Worm (Caenorhabditis elegans): ENCODE results near the gene dhhc-13.

The dhhc-13 gene

ce11 chrIV:5947555-5948151, 30.5 kb downstream of the dhhc-13 start, which contains the start of gene rps-25 (continued):
- TF ChIP-seq mel-28 (tag; optimal IDR thresholded peaks at IDR 0.05; ENCODE audit: borderline replicate concordance) (no peak), snpc-4 (GFP tag; optimal IDR thresholded peaks at IDR 0.05) (peak; percentile 76), snpc-4 (tag; optimal IDR thresholded peaks at IDR 0.05) (peak in 3 of 4 experiments; percentile 79 to 94 (median 90)), fkh-3 (tag; optimal IDR thresholded peaks at IDR 0.05) (no peak), lsl-1 (GFP tag; optimal IDR thresholded peaks at IDR 0.05) (peak; percentile 75), hsf-1 (GFP tag; IDR thresholded peaks at IDR 0.05) (no peak), madf-3 (GFP tag; IDR thresholded peaks at IDR 0.05) (0 out of 2 replicates have a peak, but pooled peaks have one; percentile 40), F23B12.7 (tag; optimal IDR thresholded peaks at IDR 0.05; ENCODE audit: insufficient read depth) (peak; percentile 39)

ce11 chrIV:5948712-5949111, 31.6 kb downstream of the dhhc-13 start:
- TF ChIP-seq xnd-1 (tag; optimal IDR thresholded peaks at IDR 0.05) (no peak), B0261.1 (tag; optimal IDR thresholded peaks at IDR 0.05) (no peak), C17E4.6 (GFP tag; IDR thresholded peaks at IDR 0.05) (no peak), hsf-1 (GFP tag; IDR thresholded peaks at IDR 0.05) (no peak), T07F8.4 (tag; optimal IDR thresholded peaks at IDR 0.05) (no peak), cebp-1 (GFP tag; IDR thresholded peaks at IDR 0.05) (no peak), cebp-1 (tag; optimal IDR thresholded peaks at IDR 0.05) (no peak), ztf-25 (GFP tag; IDR thresholded peaks at IDR 0.05) (no peak), nfya-1 (tag; optimal IDR thresholded peaks at IDR 0.05; ENCODE audit: borderline replicate concordance, insufficient read depth) (no peak), madf-8 (GFP tag; conservative IDR thresholded peaks at IDR 0.05) (no peak), let-526 (GFP tag; IDR thresholded peaks at IDR 0.05) (no peak), ceh-40 (GFP tag; IDR thresholded peaks at IDR 0.05) (no peak)

- peak; percentile 36 for TF ChIP-seq tbp1 (GFP tag; optimal IDR thresholded peaks at IDR 0.05)
- no peak for TF ChIP-seq lin-35 (GFP tag; optimal IDR thresholded peaks at IDR 0.05)
- no peak for TF ChIP-seq attf-6 (GFP tag; IDR thresholded peaks at IDR 0.05)
- TF ChIP-seq rcor-1 (GFP tag; IDR thresholded peaks at IDR 0.05): no peak
- TF ChIP-seq aptf-2 (GFP tag; conservative IDR thresholded peaks at IDR 0.05): no peak
- no peak for TF ChIP-seq let-607 (tag; optimal IDR thresholded peaks at IDR 0.05)
- TF ChIP-seq fkh-3 (tag; optimal IDR thresholded peaks at IDR 0.05): no peak
- TF ChIP-seq bed-2 (GFP tag; IDR thresholded peaks at IDR 0.05): no peak
- no peak for TF ChIP-seq Y95B8A.8 (GFP tag; IDR thresholded peaks at IDR 0.05)
- TF ChIP-seq snpc-1.3 (tag; optimal IDR thresholded peaks at IDR 0.05; ENCODE audit: insufficient read depth): no peak
- TF ChIP-seq snpc-1.1 (tag; optimal IDR thresholded peaks at IDR 0.05; ENCODE audit: insufficient read depth): peak; percentile 89
- TF ChIP-seq bed-1 (GFP tag; IDR thresholded peaks at IDR 0.05): no peak
- no peak for TF ChIP-seq F33H1.4 (GFP tag; IDR thresholded peaks at IDR 0.05)
- TF ChIP-seq snpc-4 (GFP tag; optimal IDR thresholded peaks at IDR 0.05): peak; percentile 87
- TF ChIP-seq snpc-4 (tag; optimal IDR thresholded peaks at IDR 0.05): peak; percentile 81 to 98 (median 95)
- TF ChIP-seq snpc-3.4 (tag; optimal IDR thresholded peaks at IDR 0.05): peak; percentile 79
- TF ChIP-seq nfya-1 (tag; optimal IDR thresholded peaks at IDR 0.05; ENCODE audit: borderline replicate concordance, insufficient read depth): no peak
- TF ChIP-seq C17E4.6 (GFP tag; IDR thresholded peaks at IDR 0.05): no peak
These were observed 32.8 kb downstream of the dhhc-13 start for ce11 chrIV:5949964-5950363.

ce11 chrIV:5952966-5953365, 35.8 kb downstream of the dhhc-13 start:
- TF ChIP-seq lin-35 (GFP tag; optimal IDR thresholded peaks at IDR 0.05): peak in 1 of 3 experiments; percentile 36
- no peak for TF ChIP-seq sptf-2 (GFP tag; optimal IDR thresholded peaks at IDR 0.05)
- no peak for TF ChIP-seq lir-1 (GFP tag; conservative IDR thresholded peaks at IDR 0.05)
- TF ChIP-seq K12H6.12 (tag; optimal IDR thresholded peaks at IDR 0.05): peak; percentile 30
- no peak for TF ChIP-seq ztf-22 (GFP tag; optimal IDR thresholded peaks at IDR 0.05)
- peak; percentile 32 for TF ChIP-seq lin-40 (tag; optimal IDR thresholded peaks at IDR 0.05)
- no peak for TF ChIP-seq lag-1 (GFP tag; IDR thresholded peaks at IDR 0.05)
